Worm (Caenorhabditis elegans): Measurements from ENCODE around the gene rdl-1.

Gene rdl-1

DNA sequence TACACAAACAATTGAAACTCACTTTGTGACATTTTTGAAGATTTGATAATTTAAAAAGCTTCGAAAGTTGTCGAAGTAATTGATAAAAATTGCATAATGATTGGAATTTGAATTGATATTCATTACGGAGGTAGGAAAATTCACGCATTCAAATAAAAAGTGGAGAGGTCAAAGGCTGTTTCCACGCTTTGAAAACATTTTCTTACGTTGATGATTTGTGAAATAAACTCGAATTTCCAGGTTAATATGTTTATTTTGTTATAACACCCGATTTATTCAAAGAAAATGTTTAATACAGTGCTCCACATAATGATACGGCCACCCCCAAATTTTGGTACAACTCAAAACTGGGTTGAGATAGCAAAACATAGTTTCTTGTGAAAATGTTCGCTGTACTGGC is 33.2 kb upstream of the rdl-1 start, which contains the start of gene C33H5.16:
TSS of gene C33H5.16 (minus strand) at position 101 of the 400 bp plus-strand sequence.
- TF ChIP-seq peb-1 (tag; optimal IDR thresholded peaks at IDR 0.05) (no peak), nhr-6 (tag; optimal IDR thresholded peaks at IDR 0.05) (no peak), nhr-21 (tag; optimal IDR thresholded peaks at IDR 0.05) (no peak), egl-27 (tag; optimal IDR thresholded peaks at IDR 0.05) (no peak), dmd-4 (tag; optimal IDR thresholded peaks at IDR 0.05) (no peak), gmeb-1 (tag; optimal IDR thresholded peaks at IDR 0.05) (no peak), zag-1 (tag; optimal IDR thresholded peaks at IDR 0.05) (no peak), F13H6.1 (tag; optimal IDR thresholded peaks at IDR 0.05) (no peak), aly-2 (tag; optimal IDR thresholded peaks at IDR 0.05) (no peak), Y55F3AM.14 (GFP tag; optimal IDR thresholded peaks at IDR 0.05) (no peak), ZK546.5 (tag; optimal IDR thresholded peaks at IDR 0.05) (no peak), blmp-1 (tag; optimal IDR thresholded peaks at IDR 0.05; ENCODE audit: insufficient read depth) (no peak), nhr-25 (tag; optimal IDR thresholded peaks at IDR 0.05) (no peak), nhr-11 (tag; optimal IDR thresholded peaks at IDR 0.05) (no peak), unc-55 (GFP tag; optimal IDR thresholded peaks at IDR 0.05) (no peak)

DNA sequence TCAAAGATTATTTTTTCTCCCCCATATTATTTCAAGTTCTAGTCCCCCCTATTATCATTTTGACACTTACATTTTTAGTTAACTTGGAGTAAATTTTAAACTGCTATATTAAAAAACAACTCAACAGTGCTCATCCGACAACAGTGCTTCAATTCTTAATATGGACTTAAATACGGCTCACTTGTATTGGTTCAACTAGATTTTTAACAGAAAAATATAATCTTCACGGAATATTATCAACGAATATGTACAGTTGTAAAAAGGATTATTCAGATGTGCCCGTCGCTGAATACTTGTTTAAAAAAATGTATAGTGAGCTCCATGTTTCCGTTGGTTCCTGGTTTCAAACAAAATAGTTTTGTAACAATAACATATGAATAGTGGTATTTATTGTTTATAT is 30.3 kb upstream of the rdl-1 start:
- no peak for TF ChIP-seq sma-3 (GFP tag; optimal IDR thresholded peaks at IDR 0.05)
- no peak for TF ChIP-seq lin-13 (GFP tag; optimal IDR thresholded peaks at IDR 0.05)
- TF ChIP-seq mab-5 (tag; optimal IDR thresholded peaks at IDR 0.05), result no peak
- no peak for TF ChIP-seq ceh-16 (tag; optimal IDR thresholded peaks at IDR 0.05)
- TF ChIP-seq nhr-25 (tag; optimal IDR thresholded peaks at IDR 0.05), result no peak
- TF ChIP-seq zag-1 (tag; optimal IDR thresholded peaks at IDR 0.05), result no peak
- no peak for TF ChIP-seq sem-4 (tag; optimal IDR thresholded peaks at IDR 0.05)
- TF ChIP-seq unc-39 (tag; optimal IDR thresholded peaks at IDR 0.05), result no peak
- TF ChIP-seq aly-2 (tag; optimal IDR thresholded peaks at IDR 0.05), result no peak
- TF ChIP-seq nhr-10 (tag; optimal IDR thresholded peaks at IDR 0.05), result no peak
- no peak for TF ChIP-seq ceh-82 (tag; optimal IDR thresholded peaks at IDR 0.05)
- no peak for TF ChIP-seq alr-1 (tag; optimal IDR thresholded peaks at IDR 0.05)

ce11 chrIV:7796432-7797113 is 26.5 kb upstream of the rdl-1 start, which contains the start of gene sgo-1:
Gene sgo-1, minus strand, starts transcription at chrIV:7796482.
- no peak for TF ChIP-seq crh-2 (tag; optimal IDR thresholded peaks at IDR 0.05)
- TF ChIP-seq dmd-4 (tag; optimal IDR thresholded peaks at IDR 0.05), result no peak
- no peak for TF ChIP-seq ztf-4 (tag; optimal IDR thresholded peaks at IDR 0.05)
- TF ChIP-seq ztf-11 (tag; optimal IDR thresholded peaks at IDR 0.05), result no peak
- no peak for TF ChIP-seq C34F6.9 (tag; optimal IDR thresholded peaks at IDR 0.05)
- no peak for TF ChIP-seq nhr-10 (tag; optimal IDR thresholded peaks at IDR 0.05)
- no peak for TF ChIP-seq ama-1 (optimal IDR thresholded peaks at IDR 0.05)
- TF ChIP-seq alr-1 (tag; optimal IDR thresholded peaks at IDR 0.05), result no peak
- TF ChIP-seq nhr-237 (tag; optimal IDR thresholded peaks at IDR 0.05), result no peak
- TF ChIP-seq zag-1 (tag; optimal IDR thresholded peaks at IDR 0.05), result no peak
- TF ChIP-seq aly-2 (tag; optimal IDR thresholded peaks at IDR 0.05), result no peak

DNA sequence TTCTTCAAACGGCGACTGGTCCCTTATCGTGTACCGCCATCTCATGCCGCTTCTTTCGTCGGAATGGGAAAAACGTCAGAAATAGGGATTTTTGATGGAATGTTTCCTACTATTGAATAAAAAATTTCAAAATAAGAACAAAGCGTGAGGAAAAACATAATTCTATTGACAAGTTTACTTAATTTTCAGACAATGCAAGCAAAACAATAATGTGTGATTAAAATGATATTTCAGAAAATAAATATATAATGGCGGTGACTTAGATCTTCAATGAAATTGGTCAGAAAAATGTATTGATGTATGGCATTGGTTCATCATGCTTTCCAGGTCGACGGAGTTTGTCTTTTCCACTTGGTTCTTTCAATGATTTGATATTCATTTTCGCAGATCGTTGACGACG is 24.6 kb upstream of the rdl-1 start, which contains the start of gene ntp-1:
TSS of gene ntp-1 (minus strand) at position 101 of the 400 bp plus-strand sequence.
- no peak for TF ChIP-seq sem-4 (tag; optimal IDR thresholded peaks at IDR 0.05)

- TF ChIP-seq lin-39 (tag; optimal IDR thresholded peaks at IDR 0.05), result no peak
- peak; percentile 7 for TF ChIP-seq nhr-129 (tag; optimal IDR thresholded peaks at IDR 0.05)
- TF ChIP-seq snpc-4 (tag; optimal IDR thresholded peaks at IDR 0.05), result no peak
- peak; percentile 13 for TF ChIP-seq sma-9 (GFP tag; optimal IDR thresholded peaks at IDR 0.05)
- no peak for TF ChIP-seq sma-9 (tag; optimal IDR thresholded peaks at IDR 0.05)
- peak; percentile 35 for TF ChIP-seq skn-1 (tag; optimal IDR thresholded peaks at IDR 0.05)
- peak; percentile 97 for TF ChIP-seq fos-1 (tag; optimal IDR thresholded peaks at IDR 0.05)
- no peak for TF ChIP-seq egl-27 (tag; optimal IDR thresholded peaks at IDR 0.05)
- peak; percentile 32 for TF ChIP-seq crh-2 (tag; optimal IDR thresholded peaks at IDR 0.05)
- TF ChIP-seq ztf-4 (tag; optimal IDR thresholded peaks at IDR 0.05), result no peak
These were observed 21.9 kb upstream of the rdl-1 start, which contains the start of gene C33H5.13 for ce11 chrIV:7791821-7792446. Gene C33H5.13, minus strand, starts transcription at chrIV:7792263.

All from whole organism, L2 larva.